Worm (Caenorhabditis elegans) whole organism, L4 larva: ENCODE measurements around the gene T26G10.1.
"Not testable (repeated sequence)": the region's sequence is repeated elsewhere in the genome, so short reads cannot be mapped to it uniquely, and the experiment has no call there.

Experiments
- Y5F2A.4 ChIP-seq: fragments of 200-800 bp; sonication (Bioruptor generic); optimal IDR thresholded peaks from 2 replicates; lab custom pipeline; 2018; ENCODE audit warnings: mild to moderate bottlenecking, missing genetic modification characterization, missing compliant biosample characterization
- hlh-30 ChIP-seq: sonication (generic microtip); optimal IDR thresholded peaks from 2 replicates; lab custom pipeline; 2017; ENCODE audit warnings: antibody characterized with exemption, mild to moderate bottlenecking, missing genetic modification characterization, missing compliant biosample characterization; ENCODE audit not compliant: insufficient read depth
- mep-1 ChIP-seq: fragments of 150-350 bp; sonication (generic microtip); optimal IDR thresholded peaks from 3 replicates; lab custom pipeline; 2014; ENCODE audit warnings: missing biosample characterization, missing genetic modification characterization
- nhr-28 ChIP-seq: fragments of 150-350 bp; optimal IDR thresholded peaks from 2 replicates; lab custom pipeline; 2014; ENCODE audit warnings: missing biosample characterization, missing genetic modification characterization
- snpc-4 ChIP-seq: fragments of 150-350 bp; optimal IDR thresholded peaks from 2 replicates; lab custom pipeline; 2014; ENCODE audit warnings: missing biosample characterization, missing genetic modification characterization
- spr-3 ChIP-seq: fragments of 200-800 bp; sonication (Bioruptor generic); optimal IDR thresholded peaks from 2 replicates; lab custom pipeline; 2018; ENCODE audit warnings: mild to moderate bottlenecking, missing genetic modification characterization, missing compliant biosample characterization
- zag-1 ChIP-seq: fragments of 150-350 bp; optimal IDR thresholded peaks from 2 replicates; lab custom pipeline; 2014; ENCODE audit warnings: missing biosample characterization, missing genetic modification characterization

- not testable (repeated sequence) for TF ChIP-seq mep-1; hlh-30 (tag; lab: Kevin White, UChicago); nhr-28 (tag; lab: Kevin White, UChicago); zag-1; Y5F2A.4 (GFP tag; lab: Kevin White, UChicago); spr-3 (GFP tag; lab: Kevin White, UChicago)
- TF ChIP-seq snpc-4, result peak; percentile 68
Measured at ce11 chrIII:9408304-9408703, 1.9 kb upstream of the T26G10.1 start.
